Fruit fly (Drosophila melanogaster) whole organism, embryonic: ENCODE measurements around the gene CG43136.

Source experiments
- B-H1 ChIP-seq: fragments of 200-800 bp; sonication (Bioruptor generic); IDR thresholded peaks from 3 replicates; pipeline ENCODE4 v1.3.6; 2022; ENCODE audit warnings: missing biosample characterization, missing genetic modification characterization
- Bteb2 ChIP-seq: fragments of 200-800 bp; sonication (Bioruptor generic); optimal IDR thresholded peaks from 2 replicates; lab custom pipeline; 2016; ENCODE audit warnings: missing biosample characterization, missing genetic modification characterization
- CG10431 ChIP-seq: fragments of 200-800 bp; sonication (Bioruptor generic); optimal IDR thresholded peaks from 3 replicates; lab custom pipeline; 2018; ENCODE audit warnings: missing biosample characterization, mild to moderate bottlenecking, missing genetic modification characterization
- CG10654 ChIP-seq: fragments of 200-800 bp; sonication (Bioruptor generic); optimal IDR thresholded peaks from 2 replicates; lab custom pipeline; 2016; ENCODE audit warnings: missing biosample characterization, missing genetic modification characterization
- CG12299 ChIP-seq: fragments of 200-800 bp; sonication (Bioruptor generic); optimal IDR thresholded peaks from 2 replicates; lab custom pipeline; 2018; ENCODE audit warnings: missing biosample characterization, mild to moderate bottlenecking, missing genetic modification characterization
- CG12391 ChIP-seq: fragments of 200-800 bp; sonication (Bioruptor generic); optimal IDR thresholded peaks from 3 replicates; lab custom pipeline; 2018; ENCODE audit warnings: missing biosample characterization, mild to moderate bottlenecking, missing genetic modification characterization, moderate library complexity
- CG13296 ChIP-seq: fragments of 200-800 bp; sonication (Bioruptor generic); optimal IDR thresholded peaks from 3 replicates; lab custom pipeline; 2018; ENCODE audit warnings: missing biosample characterization, mild to moderate bottlenecking, missing genetic modification characterization
- CG14050 ChIP-seq: fragments of 200-800 bp; sonication (Bioruptor generic); IDR thresholded peaks from 3 replicates; pipeline ENCODE4 v1.3.6; 2022; ENCODE audit warnings: missing biosample characterization, missing genetic modification characterization
- CG15011 ChIP-seq: fragments of 200-800 bp; sonication (Bioruptor generic); optimal IDR thresholded peaks from 3 replicates; lab custom pipeline; 2018; ENCODE audit warnings: missing biosample characterization, mild to moderate bottlenecking, missing genetic modification characterization
- CG15269 ChIP-seq: fragments of 200-800 bp; sonication (Bioruptor generic); optimal IDR thresholded peaks from 2 replicates; lab custom pipeline; 2018; ENCODE audit warnings: missing biosample characterization, mild to moderate bottlenecking, missing genetic modification characterization, moderate library complexity
- CG15479 ChIP-seq: fragments of 200-800 bp; sonication (Bioruptor generic); optimal IDR thresholded peaks from 3 replicates; lab custom pipeline; 2019; ENCODE audit warnings: missing biosample characterization, mild to moderate bottlenecking, missing genetic modification characterization, moderate library complexity
- CG17186 ChIP-seq: fragments of 200-800 bp; sonication (Bioruptor generic); optimal IDR thresholded peaks from 3 replicates; lab custom pipeline; 2017; ENCODE audit warnings: missing biosample characterization, missing genetic modification reagents, missing genetic modification characterization
- CG2120 ChIP-seq: fragments of 200-800 bp; sonication (Bioruptor generic); optimal IDR thresholded peaks from 3 replicates; lab custom pipeline; 2016; ENCODE audit warnings: missing biosample characterization, missing genetic modification characterization
- CG2199 ChIP-seq: fragments of 200-800 bp; sonication (Bioruptor generic); IDR thresholded peaks from 3 replicates; pipeline ENCODE4 v1.3.6; 2022; ENCODE audit warnings: missing biosample characterization, missing genetic modification characterization
- CG3065 ChIP-seq: fragments of 200-800 bp; sonication (Bioruptor generic); optimal IDR thresholded peaks from 2 replicates; lab custom pipeline; 2016; ENCODE audit warnings: missing biosample characterization, missing genetic modification characterization
- CG32532 ChIP-seq: fragments of 200-800 bp; sonication (Bioruptor generic); IDR thresholded peaks from 2 replicates; pipeline ENCODE4 v1.3.6; 2022; ENCODE audit warnings: missing biosample characterization, missing genetic modification characterization
- CG6654 ChIP-seq: fragments of 200-800 bp; sonication (Bioruptor generic); optimal IDR thresholded peaks from 2 replicates; lab custom pipeline; 2017; ENCODE audit warnings: missing biosample characterization, mild to moderate bottlenecking, missing genetic modification characterization
- CG7556 ChIP-seq: fragments of 200-800 bp; sonication (Bioruptor generic); optimal IDR thresholded peaks from 2 replicates; lab custom pipeline; 2017; ENCODE audit warnings: missing biosample characterization, mild to moderate bottlenecking, missing genetic modification characterization
- CG8089 ChIP-seq: fragments of 200-800 bp; sonication (Bioruptor generic); optimal IDR thresholded peaks from 3 replicates; lab custom pipeline; 2016; ENCODE audit warnings: missing biosample characterization, missing genetic modification characterization
- CG9727 ChIP-seq: fragments of 200-800 bp; sonication (Bioruptor generic); optimal IDR thresholded peaks from 3 replicates; lab custom pipeline; 2017; ENCODE audit warnings: missing biosample characterization, mild to moderate bottlenecking, missing genetic modification characterization
- CG9797 ChIP-seq: fragments of 200-800 bp; sonication (Bioruptor generic); optimal IDR thresholded peaks from 3 replicates; lab custom pipeline; 2018; ENCODE audit warnings: missing biosample characterization, mild to moderate bottlenecking, missing genetic modification characterization
- CG9876 ChIP-seq: fragments of 200-800 bp; sonication (Bioruptor generic); optimal IDR thresholded peaks from 2 replicates; lab custom pipeline; 2016; ENCODE audit warnings: missing biosample characterization, missing genetic modification characterization
- Camta ChIP-seq: fragments of 200-800 bp; sonication (Bioruptor generic); optimal IDR thresholded peaks from 2 replicates; lab custom pipeline; 2016; ENCODE audit warnings: missing biosample characterization, missing genetic modification characterization
- Dek ChIP-seq: fragments of 200-800 bp; sonication (Bioruptor generic); optimal IDR thresholded peaks from 3 replicates; lab custom pipeline; 2019; ENCODE audit warnings: missing biosample characterization, mild to moderate bottlenecking, missing genetic modification characterization, moderate library complexity
- Dp ChIP-seq: fragments of 200-800 bp; sonication (Bioruptor generic); optimal IDR thresholded peaks from 2 replicates; lab custom pipeline; 2018; ENCODE audit warnings: missing biosample characterization, mild to moderate bottlenecking, missing genetic modification characterization, moderate library complexity
- Hmr ChIP-seq: fragments of 200-800 bp; sonication (Bioruptor generic); optimal IDR thresholded peaks from 3 replicates; lab custom pipeline; 2017; ENCODE audit warnings: mild to moderate bottlenecking, missing biosample characterization, missing genetic modification reagents, missing genetic modification characterization
- Hr51 ChIP-seq, 2 experiments: fragments of 200-800 bp; sonication (Bioruptor generic); optimal IDR thresholded peaks; 2 replicates in 1 of 2; 3 replicates in 1 of 2; lab custom pipeline; 2016 to 2018; ENCODE audit warnings: missing biosample characterization in 2 of 2, missing genetic modification characterization in 2 of 2, mild to moderate bottlenecking in 1 of 2, moderate library complexity in 1 of 2
- Jarid2 ChIP-seq: fragments of 200-800 bp; sonication (Bioruptor generic); optimal IDR thresholded peaks from 3 replicates; lab custom pipeline; 2017; ENCODE audit warnings: mild to moderate bottlenecking, missing biosample characterization, missing genetic modification reagents, missing genetic modification characterization
- Mad ChIP-seq: fragments of 200-800 bp; sonication (Bioruptor generic); optimal IDR thresholded peaks from 2 replicates; lab custom pipeline; 2016; ENCODE audit warnings: missing biosample characterization, missing genetic modification characterization
- Myb ChIP-seq: fragments of 200-800 bp; sonication (Bioruptor generic); optimal IDR thresholded peaks from 2 replicates; lab custom pipeline; 2016; ENCODE audit warnings: missing biosample characterization, missing genetic modification characterization
- NFAT ChIP-seq: fragments of 200-800 bp; sonication (Bioruptor generic); IDR thresholded peaks from 2 replicates; pipeline ENCODE4 v1.3.6; 2022; ENCODE audit warnings: missing biosample characterization, missing genetic modification characterization
- Ssrp ChIP-seq: fragments of 200-800 bp; sonication (Bioruptor generic); optimal IDR thresholded peaks from 2 replicates; lab custom pipeline; 2018; ENCODE audit warnings: missing biosample characterization, mild to moderate bottlenecking, missing genetic modification characterization, moderate library complexity
- ap ChIP-seq: fragments of 200-800 bp; sonication (Bioruptor generic); IDR thresholded peaks from 2 replicates; pipeline ENCODE4 v1.3.6; 2022; ENCODE audit warnings: missing biosample characterization, missing genetic modification characterization
- cas ChIP-seq: fragments of 200-800 bp; sonication (Bioruptor generic); IDR thresholded peaks from 2 replicates; pipeline ENCODE4 v1.3.6; 2022; ENCODE audit warnings: missing biosample characterization, missing genetic modification characterization
- ci ChIP-seq: fragments of 200-800 bp; sonication (Bioruptor generic); IDR thresholded peaks from 3 replicates; pipeline ENCODE4 v1.3.6; 2022; ENCODE audit warnings: missing biosample characterization, missing genetic modification characterization
- corto ChIP-seq: fragments of 200-800 bp; sonication (Bioruptor generic); optimal IDR thresholded peaks from 2 replicates; lab custom pipeline; 2016; ENCODE audit warnings: missing biosample characterization, mild to moderate bottlenecking, missing genetic modification characterization, moderate library complexity
- dm ChIP-seq: fragments of 200-800 bp; sonication (Bioruptor generic); optimal IDR thresholded peaks from 3 replicates; lab custom pipeline; 2016; ENCODE audit warnings: missing biosample characterization, missing genetic modification characterization
- fd3F ChIP-seq: fragments of 200-800 bp; sonication (Bioruptor generic); optimal IDR thresholded peaks from 2 replicates; lab custom pipeline; 2018; ENCODE audit warnings: missing biosample characterization, mild to moderate bottlenecking, missing genetic modification characterization, moderate library complexity
- nmo ChIP-seq: fragments of 200-800 bp; sonication (Bioruptor generic); optimal IDR thresholded peaks from 2 replicates; lab custom pipeline; 2018; ENCODE audit warnings: missing biosample characterization, mild to moderate bottlenecking, missing genetic modification characterization, moderate library complexity
- oc ChIP-seq: fragments of 200-800 bp; sonication (Bioruptor generic); optimal IDR thresholded peaks from 2 replicates; lab custom pipeline; 2018; ENCODE audit warnings: missing biosample characterization, mild to moderate bottlenecking, missing genetic modification characterization, moderate library complexity
- pb ChIP-seq: fragments of 200-800 bp; sonication (Bioruptor generic); optimal IDR thresholded peaks from 3 replicates; lab custom pipeline; 2016; ENCODE audit warnings: missing biosample characterization, missing genetic modification characterization
- pnt ChIP-seq: fragments of 200-800 bp; sonication (Bioruptor generic); optimal IDR thresholded peaks from 3 replicates; lab custom pipeline; 2016; ENCODE audit warnings: missing biosample characterization, missing genetic modification characterization
- pzg ChIP-seq: fragments of 200-800 bp; sonication (Bioruptor generic); optimal IDR thresholded peaks from 3 replicates; lab custom pipeline; 2018; ENCODE audit warnings: missing biosample characterization, mild to moderate bottlenecking, missing genetic modification characterization, moderate library complexity
- row ChIP-seq: fragments of 200-800 bp; sonication (Bioruptor generic); IDR thresholded peaks from 3 replicates; pipeline ENCODE4 v1.3.6; 2022; ENCODE audit warnings: missing biosample characterization, missing genetic modification characterization
- sna ChIP-seq: fragments of 200-800 bp; sonication (Bioruptor generic); IDR thresholded peaks from 2 replicates; pipeline ENCODE4 v1.3.6; 2022; ENCODE audit warnings: missing biosample characterization, missing genetic modification characterization; ENCODE audit not compliant: partially characterized antibody
- trem ChIP-seq: fragments of 200-800 bp; optimal IDR thresholded peaks from 3 replicates; lab custom pipeline; 2019; ENCODE audit warnings: missing biosample characterization, mild to moderate bottlenecking, missing genetic modification characterization, moderate library complexity
- unc-4 ChIP-seq: fragments of 200-800 bp; sonication (Bioruptor generic); IDR thresholded peaks from 2 replicates; pipeline ENCODE4 v1.3.6; 2022; ENCODE audit warnings: missing biosample characterization, missing genetic modification characterization; ENCODE audit not compliant: partially characterized antibody

Gene CG43136

dm6 chrX:5879543-5879943, 26.0 kb downstream of the CG43136 start, which contains the start of the genes Usp30 and CG16721 (continued):
- TF ChIP-seq trem (peak; percentile 76), CG7556 (peak; percentile 29), CG12299 (tag; lab: Kevin White, UChicago) (peak; percentile 29)

- TF ChIP-seq corto, result peak; percentile 44
- TF ChIP-seq fd3F, result no peak
- TF ChIP-seq CG8089 (GFP tag; lab: Kevin White, UChicago), result peak; percentile 29
- TF ChIP-seq CG9876 (GFP tag; lab: Kevin White, UChicago), result no peak
- peak; percentile 59 for TF ChIP-seq CG15479 (GFP tag; lab: Kevin White, UChicago)
- TF ChIP-seq CG9797 (GFP tag; lab: Kevin White, UChicago), result no peak
- TF ChIP-seq Myb (GFP tag; lab: Kevin White, UChicago), result peak; percentile 0
- TF ChIP-seq Camta (GFP tag; lab: Kevin White, UChicago), result no peak
- no peak for TF ChIP-seq pzg (GFP tag; lab: Kevin White, UChicago)
- peak; percentile 81 for TF ChIP-seq row (GFP tag; lab: Robert Waterston, UW)
- peak; percentile 2 for TF ChIP-seq dm
- TF ChIP-seq CG6654 (GFP tag; lab: Kevin White, UChicago), result no peak
- no peak for TF ChIP-seq oc (tag; lab: Kevin White, UChicago)
- peak; percentile 60; the same call in 2 of the 3 replicates for TF ChIP-seq ci (GFP tag; lab: Robert Waterston, UW)
- no peak for TF ChIP-seq Ssrp (tag; lab: Kevin White, UChicago)
- peak; percentile 22 for TF ChIP-seq nmo (GFP tag; lab: Kevin White, UChicago)
- peak; percentile 27 for TF ChIP-seq Dek (tag; lab: Kevin White, UChicago)
- no peak for TF ChIP-seq Mad (GFP tag; lab: Kevin White, UChicago)
- no peak for TF ChIP-seq unc-4
- peak; percentile 73 for TF ChIP-seq CG32532 (GFP tag; lab: Robert Waterston, UW)
- TF ChIP-seq CG14050 (GFP tag; lab: Robert Waterston, UW), result peak; percentile 23; the same call in 1 of the 3 replicates
- no peak for TF ChIP-seq sna (GFP tag; lab: Robert Waterston, UW)
- peak; percentile 74 for TF ChIP-seq CG2120
- TF ChIP-seq pb, result no peak
- no peak for TF ChIP-seq CG17186 (GFP tag; lab: Kevin White, UChicago)
- TF ChIP-seq cas (GFP tag; lab: Robert Waterston, UW), result no peak; the same call in 1 of the 2 replicates
- TF ChIP-seq Dp, result no peak
- TF ChIP-seq Jarid2 (GFP tag; lab: Kevin White, UChicago), result no peak
- no peak for TF ChIP-seq CG3065 (GFP tag; lab: Kevin White, UChicago)
- peak; percentile 64 for TF ChIP-seq Hmr (GFP tag; lab: Kevin White, UChicago)
- TF ChIP-seq CG12391 (tag; lab: Kevin White, UChicago), result peak; percentile 46
- no peak for TF ChIP-seq CG2199 (GFP tag; lab: Robert Waterston, UW)
- TF ChIP-seq pnt (GFP tag; lab: Kevin White, UChicago), result no peak
- peak in 1 of 2 experiments; percentile 53 for TF ChIP-seq Hr51 (GFP tag; optimal IDR thresholded peaks at IDR 0.05; lab: Kevin White, UChicago)
- no peak for TF ChIP-seq Bteb2 (GFP tag; lab: Kevin White, UChicago)
- no peak for TF ChIP-seq ap (GFP tag; lab: Robert Waterston, UW)
- TF ChIP-seq CG10431, result no peak
- TF ChIP-seq CG13296 (GFP tag; lab: Kevin White, UChicago), result peak; percentile 47
- TF ChIP-seq CG10654 (GFP tag; lab: Kevin White, UChicago), result peak; percentile 17
- TF ChIP-seq B-H1 (GFP tag; lab: Robert Waterston, UW), result no peak
- TF ChIP-seq CG9727 (GFP tag; lab: Kevin White, UChicago), result peak; percentile 7
- TF ChIP-seq NFAT, result no peak
- peak; percentile 62 for TF ChIP-seq CG15269 (tag; lab: Kevin White, UChicago)
- no peak for TF ChIP-seq CG15011 (GFP tag; lab: Kevin White, UChicago)
Observed at dm6 chrX:5880139-5880924, 26.8 kb downstream of the CG43136 start.
